Fruit fly (Drosophila melanogaster): ENCODE results near the gene alphaTub84B.

Gene alphaTub84B

dm6 chr3R:7089522-7090336 lies 3.3 kb downstream of the alphaTub84B start (continued):
- TF ChIP-seq Sox14 (GFP tag; optimal IDR thresholded peaks at IDR 0.05) (no peak), spab (GFP tag; optimal IDR thresholded peaks at IDR 0.05) (no peak), svp (GFP tag) (peak; percentile 11), CG11294 (GFP tag; IDR thresholded peaks at IDR 0.05) (no peak), OdsH (GFP tag; optimal IDR thresholded peaks at IDR 0.05) (no peak), Eip93F (GFP tag; optimal IDR thresholded peaks at IDR 0.05) (no peak), CG4318 (GFP tag; optimal IDR thresholded peaks at IDR 0.05) (no peak), CG6276 (GFP tag; optimal IDR thresholded peaks at IDR 0.05) (no peak), CG10631 (GFP tag; optimal IDR thresholded peaks at IDR 0.05) (no peak), CG6854 (GFP tag; optimal IDR thresholded peaks at IDR 0.05) (peak; percentile 2), achi (GFP tag; optimal IDR thresholded peaks at IDR 0.05) (peak; percentile 2), CG10669 (GFP tag; optimal IDR thresholded peaks at IDR 0.05) (no peak), CG11902 (GFP tag; optimal IDR thresholded peaks at IDR 0.05) (no peak), fd59A (GFP tag; optimal IDR thresholded peaks at IDR 0.05) (no peak), CG6792 (GFP tag; optimal IDR thresholded peaks at IDR 0.05) (no peak), CG32006 (GFP tag; optimal IDR thresholded peaks at IDR 0.05) (no peak), eg (GFP tag; IDR thresholded peaks at IDR 0.05) (no peak), Hr4 (GFP tag; optimal IDR thresholded peaks at IDR 0.05) (no peak), net (GFP tag; optimal IDR thresholded peaks at IDR 0.05) (no peak)

- TF ChIP-seq Sox14 (GFP tag; optimal IDR thresholded peaks at IDR 0.05) (peak; percentile 6), dsx (GFP tag; optimal IDR thresholded peaks at IDR 0.05; ENCODE audit: poor library complexity, severe bottlenecking) (no peak), eg (GFP tag; IDR thresholded peaks at IDR 0.05) (peak; percentile 34; the same call in 1 of the 3 replicates), pdm3 (GFP tag; optimal IDR thresholded peaks at IDR 0.05) (no peak), salr (GFP tag; optimal IDR thresholded peaks at IDR 0.05) (peak in 1 of 2 experiments; percentile 3), CG4318 (GFP tag; optimal IDR thresholded peaks at IDR 0.05) (no peak), Blimp-1 (GFP tag; optimal IDR thresholded peaks at IDR 0.05) (no peak), ss (GFP tag; optimal IDR thresholded peaks at IDR 0.05) (peak in 1 of 2 experiments; percentile 12), CG6163 (GFP tag; IDR thresholded peaks at IDR 0.05) (0 out of 3 replicates have a peak, but pooled peaks have one; percentile 7), svp (GFP tag) (peak; percentile 52), Hr4 (GFP tag; optimal IDR thresholded peaks at IDR 0.05) (peak; percentile 26), CG10669 (GFP tag; optimal IDR thresholded peaks at IDR 0.05) (no peak), Eip78C (GFP tag) (peak; percentile 68), fkh (GFP tag; optimal IDR thresholded peaks at IDR 0.05) (no peak), Smox (GFP tag; optimal IDR thresholded peaks at IDR 0.05) (no peak), Gug (GFP tag; IDR thresholded peaks at IDR 0.05) (no peak), CG6854 (GFP tag; optimal IDR thresholded peaks at IDR 0.05) (no peak), lz (GFP tag; optimal IDR thresholded peaks at IDR 0.05) (peak; percentile 1), CG3919 (GFP tag; optimal IDR thresholded peaks at IDR 0.05) (peak; percentile 33), CG31627 (GFP tag; optimal IDR thresholded peaks at IDR 0.05) (no peak), CG9139 (GFP tag; optimal IDR thresholded peaks at IDR 0.05) (no peak), Sox15 (GFP tag; optimal IDR thresholded peaks at IDR 0.05) (no peak), fd59A (GFP tag; optimal IDR thresholded peaks at IDR 0.05) (no peak), CG8632 (GFP tag; optimal IDR thresholded peaks at IDR 0.05) (peak; percentile 8), CG3032 (tag; optimal IDR thresholded peaks at IDR 0.05) (peak; percentile 4), CG6276 (GFP tag; optimal IDR thresholded peaks at IDR 0.05) (no peak), topi (GFP tag; optimal IDR thresholded peaks at IDR 0.05) (peak; percentile 16), CG1621 (tag; optimal IDR thresholded peaks at IDR 0.05) (peak; percentile 13), Met (GFP tag; optimal IDR thresholded peaks at IDR 0.05) (peak; percentile 28), CG8119 (GFP tag; IDR thresholded peaks at IDR 0.05) (peak; percentile 35; the same call in 2 of the 3 replicates), CG34406 (GFP tag; optimal IDR thresholded peaks at IDR 0.05) (peak; percentile 16)
Measured at dm6 chr3R:7090337-7090830, 4.0 kb downstream of the alphaTub84B start.

Measured in whole organism, prepupa.